Worm (Caenorhabditis elegans) whole organism, late embryonic: Measurements from ENCODE around the gene arrd-18.

Source experiments
- C08G9.2 ChIP-seq: sonication (generic microtip); optimal IDR thresholded peaks from 2 replicates; lab custom pipeline; 2016; ENCODE audit warnings: mild to moderate bottlenecking, missing genetic modification characterization, moderate library complexity, missing compliant biosample characterization
- C38D4.7 ChIP-seq: fragments of 200-800 bp; sonication (Bioruptor generic); optimal IDR thresholded peaks from 2 replicates; lab custom pipeline; 2018; ENCODE audit warnings: mild to moderate bottlenecking, missing genetic modification characterization, moderate library complexity, missing compliant biosample characterization
- K02D7.2 ChIP-seq: sonication (generic microtip); optimal IDR thresholded peaks from 2 replicates; lab custom pipeline; 2017; ENCODE audit warnings: mild to moderate bottlenecking, missing genetic modification characterization, missing compliant biosample characterization
- T23F11.4 ChIP-seq: fragments of 200-800 bp; sonication (Bioruptor generic); optimal IDR thresholded peaks from 2 replicates; lab custom pipeline; 2018; ENCODE audit warnings: mild to moderate bottlenecking, missing genetic modification characterization, missing compliant biosample characterization
- Y22D7AL.16 ChIP-seq: sonication (generic microtip); optimal IDR thresholded peaks from 2 replicates; lab custom pipeline; 2016; ENCODE audit warnings: missing genetic modification characterization, missing compliant biosample characterization
- ahr-1 ChIP-seq: sonication (generic microtip); optimal IDR thresholded peaks from 2 replicates; lab custom pipeline; 2016; ENCODE audit warnings: missing genetic modification characterization, missing compliant biosample characterization
- ama-1 ChIP-seq: fragments of 150-350 bp; optimal IDR thresholded peaks from 2 replicates; lab custom pipeline; 2014
- ceh-18 ChIP-seq: sonication (generic microtip); optimal IDR thresholded peaks from 2 replicates; lab custom pipeline; 2016; ENCODE audit warnings: missing genetic modification characterization, missing compliant biosample characterization
- ceh-24 ChIP-seq: sonication (generic microtip); optimal IDR thresholded peaks from 2 replicates; lab custom pipeline; 2016; ENCODE audit warnings: mild to moderate bottlenecking, missing genetic modification characterization, missing compliant biosample characterization
- ceh-30 ChIP-seq: fragments of 150-350 bp; optimal IDR thresholded peaks from 2 replicates; lab custom pipeline; 2014; ENCODE audit warnings: missing biosample characterization, missing genetic modification characterization
- ceh-34 ChIP-seq: sonication (generic microtip); optimal IDR thresholded peaks from 2 replicates; lab custom pipeline; 2016; ENCODE audit warnings: mild to moderate bottlenecking, missing genetic modification characterization, missing compliant biosample characterization
- ceh-45 ChIP-seq: fragments of 200-800 bp; sonication (Bioruptor generic); IDR thresholded peaks from 2 replicates; pipeline ENCODE4 v1.3.6; 2022; ENCODE audit warnings: missing genetic modification reagents, missing genetic modification characterization, missing compliant biosample characterization
- ceh-6 ChIP-seq: fragments of 200-800 bp; sonication (Bioruptor generic); optimal IDR thresholded peaks from 2 replicates; lab custom pipeline; 2018; ENCODE audit warnings: mild to moderate bottlenecking, missing genetic modification characterization, missing compliant biosample characterization
- ceh-9 ChIP-seq: sonication (generic microtip); optimal IDR thresholded peaks from 2 replicates; lab custom pipeline; 2016; ENCODE audit warnings: mild to moderate bottlenecking, missing genetic modification characterization, inconsistent platforms, missing compliant biosample characterization
- che-1 ChIP-seq: sonication (generic microtip); optimal IDR thresholded peaks from 2 replicates; lab custom pipeline; 2016; ENCODE audit warnings: mild to moderate bottlenecking, missing genetic modification characterization, missing compliant biosample characterization
- dmd-4 ChIP-seq: sonication (generic microtip); optimal IDR thresholded peaks from 2 replicates; lab custom pipeline; 2016; ENCODE audit warnings: borderline replicate concordance, missing genetic modification characterization, missing compliant biosample characterization
- dve-1 ChIP-seq: sonication (generic microtip); optimal IDR thresholded peaks from 2 replicates; lab custom pipeline; 2017; ENCODE audit warnings: antibody characterized with exemption, mild to moderate bottlenecking, missing genetic modification characterization, missing compliant biosample characterization
- elt-2 ChIP-seq: sonication (generic microtip); optimal IDR thresholded peaks from 2 replicates; lab custom pipeline; 2016; ENCODE audit warnings: missing genetic modification reagents, missing genetic modification characterization, missing compliant biosample characterization
- elt-4 ChIP-seq: sonication (generic microtip); optimal IDR thresholded peaks from 2 replicates; lab custom pipeline; 2016; ENCODE audit warnings: missing genetic modification characterization, missing compliant biosample characterization
- ets-4 ChIP-seq: sonication (generic microtip); optimal IDR thresholded peaks from 2 replicates; lab custom pipeline; 2016; ENCODE audit warnings: missing genetic modification characterization, missing compliant biosample characterization
- eyg-1 ChIP-seq: sonication (generic microtip); optimal IDR thresholded peaks from 2 replicates; lab custom pipeline; 2016; ENCODE audit warnings: missing genotype, missing genetic modification characterization, missing compliant biosample characterization
- fkh-6 ChIP-seq: sonication (generic microtip); optimal IDR thresholded peaks from 2 replicates; lab custom pipeline; 2016; ENCODE audit warnings: missing genetic modification characterization, missing compliant biosample characterization
- gmeb-2 ChIP-seq: sonication (generic microtip); optimal IDR thresholded peaks from 2 replicates; lab custom pipeline; 2016; ENCODE audit warnings: missing genetic modification characterization, inconsistent platforms, missing compliant biosample characterization
- hlh-30 ChIP-seq: sonication (generic microtip); optimal IDR thresholded peaks from 2 replicates; lab custom pipeline; 2017; ENCODE audit warnings: antibody characterized with exemption, missing genetic modification characterization, missing compliant biosample characterization; ENCODE audit not compliant: insufficient read depth
- hlh-6 ChIP-seq: sonication (generic microtip); optimal IDR thresholded peaks from 2 replicates; lab custom pipeline; 2016; ENCODE audit warnings: missing genotype, missing genetic modification characterization, missing compliant biosample characterization
- hlh-8 ChIP-seq: sonication (generic microtip); optimal IDR thresholded peaks from 2 replicates; lab custom pipeline; 2016; ENCODE audit warnings: missing genotype, missing genetic modification characterization, missing compliant biosample characterization
- lim-6 ChIP-seq: sonication (generic microtip); optimal IDR thresholded peaks from 2 replicates; lab custom pipeline; 2016; ENCODE audit warnings: missing genetic modification characterization, missing compliant biosample characterization
- lin-11 ChIP-seq: fragments of 200-800 bp; sonication (Bioruptor generic); optimal IDR thresholded peaks from 2 replicates; lab custom pipeline; 2018; ENCODE audit warnings: mild to moderate bottlenecking, missing genetic modification characterization, missing compliant biosample characterization
- nfya-1 ChIP-seq: sonication (generic microtip); optimal IDR thresholded peaks from 2 replicates; lab custom pipeline; 2017; ENCODE audit warnings: missing genetic modification characterization, mild to moderate bottlenecking, missing compliant biosample characterization, antibody characterized with exemption, moderate library complexity
- npax-4 ChIP-seq: sonication (generic microtip); optimal IDR thresholded peaks from 2 replicates; lab custom pipeline; 2016; ENCODE audit warnings: missing genetic modification characterization, missing compliant biosample characterization
- odd-2 ChIP-seq: sonication (generic microtip); optimal IDR thresholded peaks from 2 replicates; lab custom pipeline; 2017; ENCODE audit warnings: antibody characterized with exemption, mild to moderate bottlenecking, missing genetic modification characterization, missing compliant biosample characterization
- pqm-1 ChIP-seq: sonication (generic microtip); optimal IDR thresholded peaks from 2 replicates; lab custom pipeline; 2016; ENCODE audit warnings: missing genetic modification characterization, missing compliant biosample characterization
- ref-2 ChIP-seq: sonication (generic microtip); optimal IDR thresholded peaks from 2 replicates; lab custom pipeline; 2016; ENCODE audit warnings: missing genetic modification characterization, missing compliant biosample characterization
- sdc-2 ChIP-seq: sonication (generic microtip); optimal IDR thresholded peaks from 2 replicates; lab custom pipeline; 2016; ENCODE audit warnings: missing genotype, missing genetic modification characterization, missing compliant biosample characterization
- sox-2 ChIP-seq: fragments of 200-800 bp; sonication (Bioruptor generic); IDR thresholded peaks from 2 replicates; pipeline ENCODE4 v1.3.6; 2022; ENCODE audit warnings: missing genetic modification reagents, missing genetic modification characterization, missing compliant biosample characterization
- tbx-2 ChIP-seq: sonication (generic microtip); optimal IDR thresholded peaks from 2 replicates; lab custom pipeline; 2016; ENCODE audit warnings: missing genetic modification characterization, missing compliant biosample characterization
- unc-55 ChIP-seq: sonication (generic microtip); optimal IDR thresholded peaks from 2 replicates; lab custom pipeline; 2017; ENCODE audit warnings: missing biosample characterization, missing genetic modification reagents, missing genetic modification characterization
- ztf-16 ChIP-seq: sonication (generic microtip); optimal IDR thresholded peaks from 2 replicates; lab custom pipeline; 2017; ENCODE audit warnings: missing genetic modification characterization, missing compliant biosample characterization

Gene arrd-18

ce11 chrV:3301898-3302297 lies 10.0 kb downstream of the arrd-18 start, which contains the start of gene srbc-1:
TSS of gene srbc-1 (minus strand) at chrV:3301998.
- no peak for TF ChIP-seq C38D4.7 (GFP tag; lab: Kevin White, UChicago)
- no peak for TF ChIP-seq ceh-18 (tag; lab: Kevin White, UChicago)
- TF ChIP-seq ceh-30 = no peak
- no peak for TF ChIP-seq pqm-1 (tag; lab: Kevin White, UChicago)
- TF ChIP-seq lin-11 = no peak
- no peak for TF ChIP-seq hlh-30 (tag; lab: Kevin White, UChicago)
- TF ChIP-seq odd-2 (tag; lab: Kevin White, UChicago) = no peak
- TF ChIP-seq hlh-6 (tag; lab: Kevin White, UChicago) = no peak
- TF ChIP-seq ceh-6 (GFP tag; lab: Kevin White, UChicago) = no peak
- TF ChIP-seq, all 69 proteins: peak for 0

- no peak for TF ChIP-seq K02D7.2 (tag; lab: Kevin White, UChicago)
These were observed 12.5 kb downstream of the arrd-18 start for ce11 chrV:3299437-3299836.

DNA sequence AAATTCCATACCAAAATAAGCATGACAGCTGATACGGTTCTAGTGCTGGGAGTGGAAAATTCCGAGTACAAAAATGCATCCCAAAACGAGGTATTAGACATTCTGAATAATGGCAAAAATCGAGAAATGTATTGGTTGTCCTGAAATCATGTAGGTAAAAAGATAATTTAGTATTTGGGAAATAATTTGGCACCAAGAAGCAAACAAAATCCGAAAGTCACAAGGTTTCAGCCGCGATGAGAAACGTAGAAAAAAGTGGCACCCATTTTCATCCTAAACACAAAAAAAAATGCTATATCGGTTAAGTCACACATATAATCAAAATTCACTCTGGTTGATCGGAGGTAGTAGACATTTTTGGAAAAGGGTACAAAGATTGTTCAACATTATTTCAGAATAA lies 14.2 kb downstream of the arrd-18 start, which contains the start of gene srx-122:
srx-122 (minus strand) TSS at position 101 of the 400 bp plus-strand sequence.
- TF ChIP-seq dmd-4 (tag; lab: Kevin White, UChicago) (no peak), ceh-9 (tag; lab: Kevin White, UChicago) (no peak), gmeb-2 (tag; lab: Kevin White, UChicago) (no peak), T23F11.4 (GFP tag; lab: Kevin White, UChicago) (no peak), che-1 (tag; lab: Kevin White, UChicago) (no peak)

- TF ChIP-seq elt-2 (tag; lab: Kevin White, UChicago) (no peak), ceh-34 (no peak)
These were observed 16.5 kb downstream of the arrd-18 start for ce11 chrV:3295368-3295767.

ce11 chrV:3289267-3289666 lies 22.6 kb downstream of the arrd-18 start, which contains the start of gene F35F10.6:
TSS of gene F35F10.6 (minus strand) at chrV:3289367.
- TF ChIP-seq fkh-6 (tag; lab: Kevin White, UChicago) (no peak), ceh-9 (tag; lab: Kevin White, UChicago) (no peak), ceh-24 (tag; lab: Kevin White, UChicago) (no peak), ets-4 (tag; lab: Kevin White, UChicago) (no peak), ahr-1 (tag; lab: Kevin White, UChicago) (no peak), sox-2 (GFP tag; lab: Robert Waterston, UW) (no peak), eyg-1 (tag; lab: Kevin White, UChicago) (no peak), gmeb-2 (tag; lab: Kevin White, UChicago) (no peak), nfya-1 (tag; lab: Kevin White, UChicago) (no peak), C08G9.2 (no peak), tbx-2 (tag; lab: Kevin White, UChicago) (no peak), dve-1 (tag; lab: Kevin White, UChicago) (no peak), ceh-45 (GFP tag; lab: Robert Waterston, UW) (no peak)

DNA sequence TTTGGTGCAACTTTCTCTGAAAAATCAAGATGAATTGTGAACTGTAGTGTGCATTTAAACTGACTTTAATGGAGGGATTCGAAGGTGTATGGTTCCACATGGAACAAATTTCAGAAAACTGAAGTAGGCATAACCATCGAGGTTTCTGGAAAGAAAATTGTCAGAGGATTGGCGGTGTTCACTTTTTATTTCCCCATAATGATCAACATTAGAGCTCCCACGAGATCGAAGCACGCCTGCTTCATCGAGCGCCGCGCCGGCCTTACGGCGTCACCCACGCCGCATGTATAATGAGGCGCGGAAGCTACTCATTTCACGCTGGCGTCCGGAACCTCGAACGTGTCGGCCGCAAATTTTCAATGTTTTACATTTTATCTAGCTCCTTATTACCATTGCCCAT lies 23.8 kb downstream of the arrd-18 start:
- TF ChIP-seq elt-4 (tag; lab: Kevin White, UChicago) (no peak), lim-6 (tag; lab: Kevin White, UChicago) (no peak), ztf-16 (tag; lab: Kevin White, UChicago) (no peak), gmeb-2 (tag; lab: Kevin White, UChicago) (no peak), sdc-2 (tag; lab: Kevin White, UChicago) (no peak), sox-2 (GFP tag; lab: Robert Waterston, UW) (no peak), unc-55 (GFP tag; lab: Kevin White, UChicago) (no peak), npax-4 (no peak), Y22D7AL.16 (no peak), odd-2 (tag; lab: Kevin White, UChicago) (no peak), ama-1 (lab: Kevin White, UChicago) (no peak), tbx-2 (tag; lab: Kevin White, UChicago) (no peak), ceh-30 (no peak), hlh-30 (tag; lab: Kevin White, UChicago) (no peak), ceh-6 (GFP tag; lab: Kevin White, UChicago) (no peak), ref-2 (no peak), dmd-4 (tag; lab: Kevin White, UChicago) (no peak), K02D7.2 (tag; lab: Kevin White, UChicago) (no peak), hlh-8 (tag; lab: Kevin White, UChicago) (no peak)
